Worm (Caenorhabditis elegans) whole organism, mixed stage, embryonic: ENCODE results near the gene F36H12.3.
"Not testable (repeated sequence)": the region's sequence is repeated elsewhere in the genome, so short reads cannot be mapped to it uniquely, and the experiment has no call there.

Source experiments
- M03D4.4 ChIP-seq: sonication (generic microtip); optimal IDR thresholded peaks from 2 replicates; lab custom pipeline; 2017; ENCODE audit warnings: mild to moderate bottlenecking, missing genetic modification characterization, missing compliant biosample characterization
- bed-3 ChIP-seq: fragments of 200-800 bp; sonication (Bioruptor generic); optimal IDR thresholded peaks from 3 replicates; lab custom pipeline; 2018; ENCODE audit warnings: mild to moderate bottlenecking, missing genetic modification characterization, moderate library complexity, missing compliant biosample characterization
- blmp-1 ChIP-seq: fragments of 150-350 bp; optimal IDR thresholded peaks from 2 replicates; lab custom pipeline; 2014; ENCODE audit warnings: missing biosample characterization, missing genetic modification characterization
- ceh-39 ChIP-seq: fragments of 150-350 bp; optimal IDR thresholded peaks from 2 replicates; lab custom pipeline; 2014; ENCODE audit warnings: missing biosample characterization, missing genetic modification characterization
- ceh-43 ChIP-seq: fragments of 200-800 bp; sonication (Bioruptor generic); optimal IDR thresholded peaks from 2 replicates; lab custom pipeline; 2018; ENCODE audit warnings: mild to moderate bottlenecking, missing genetic modification characterization, moderate library complexity, missing compliant biosample characterization
- ceh-83 ChIP-seq: fragments of 200-800 bp; sonication (Bioruptor generic); optimal IDR thresholded peaks from 2 replicates; lab custom pipeline; 2018; ENCODE audit warnings: mild to moderate bottlenecking, missing genetic modification characterization, missing compliant biosample characterization
- ces-1 ChIP-seq: fragments of 150-350 bp; optimal IDR thresholded peaks from 2 replicates; lab custom pipeline; 2014; ENCODE audit warnings: missing biosample characterization, missing genetic modification reagents, missing genetic modification characterization
- cnd-1 ChIP-seq: fragments of 200-800 bp; sonication (Bioruptor generic); optimal IDR thresholded peaks from 2 replicates; lab custom pipeline; 2018; ENCODE audit warnings: mild to moderate bottlenecking, missing genetic modification characterization, missing compliant biosample characterization
- drap-1 ChIP-seq: fragments of 200-800 bp; sonication (Bioruptor generic); optimal IDR thresholded peaks from 3 replicates; lab custom pipeline; 2018; ENCODE audit warnings: mild to moderate bottlenecking, missing genetic modification characterization, missing compliant biosample characterization
- elt-1 ChIP-seq: sonication (generic microtip); optimal IDR thresholded peaks from 2 replicates; lab custom pipeline; 2017; ENCODE audit warnings: missing genetic modification characterization, mild to moderate bottlenecking, missing compliant biosample characterization, antibody characterized with exemption, moderate library complexity, borderline replicate concordance; ENCODE audit not compliant: insufficient read depth
- flh-1 ChIP-seq: fragments of 200-800 bp; sonication (Bioruptor generic); optimal IDR thresholded peaks from 2 replicates; lab custom pipeline; 2018; ENCODE audit warnings: mild to moderate bottlenecking, missing genetic modification characterization, moderate library complexity, missing compliant biosample characterization
- ham-2 ChIP-seq: fragments of 200-800 bp; sonication (Bioruptor generic); optimal IDR thresholded peaks from 2 replicates; lab custom pipeline; 2018; ENCODE audit warnings: mild to moderate bottlenecking, missing genetic modification characterization, missing compliant biosample characterization
- hlh-1 ChIP-seq: fragments of 150-350 bp; optimal IDR thresholded peaks from 2 replicates; lab custom pipeline; 2014; ENCODE audit warnings: missing biosample characterization, missing genetic modification reagents, missing genetic modification characterization
- lin-13 ChIP-seq: fragments of 150-350 bp; optimal IDR thresholded peaks from 2 replicates; lab custom pipeline; 2014; ENCODE audit warnings: missing biosample characterization, missing genetic modification characterization
- lin-32 ChIP-seq: fragments of 200-800 bp; sonication (Bioruptor generic); optimal IDR thresholded peaks from 2 replicates; lab custom pipeline; 2018; ENCODE audit warnings: mild to moderate bottlenecking, missing genetic modification characterization, missing compliant biosample characterization
- lsy-2 ChIP-seq: fragments of 150-350 bp; optimal IDR thresholded peaks from 2 replicates; lab custom pipeline; 2014; ENCODE audit warnings: missing biosample characterization, missing genetic modification characterization
- mab-5 ChIP-seq: fragments of 150-350 bp; optimal IDR thresholded peaks from 2 replicates; lab custom pipeline; 2014; ENCODE audit warnings: missing biosample characterization, missing genetic modification characterization
- mep-1 ChIP-seq: fragments of 150-350 bp; optimal IDR thresholded peaks from 2 replicates; lab custom pipeline; 2017; ENCODE audit warnings: missing biosample characterization, missing genetic modification reagents, missing genetic modification characterization, inconsistent platforms
- nhr-2 ChIP-seq: fragments of 150-350 bp; optimal IDR thresholded peaks from 2 replicates; lab custom pipeline; 2014; ENCODE audit warnings: missing biosample characterization, missing genetic modification characterization
- nhr-237 ChIP-seq: fragments of 150-350 bp; optimal IDR thresholded peaks from 2 replicates; lab custom pipeline; 2014; ENCODE audit warnings: missing biosample characterization, missing genetic modification characterization
- nhr-28 ChIP-seq: fragments of 150-350 bp; optimal IDR thresholded peaks from 2 replicates; lab custom pipeline; 2014; ENCODE audit warnings: missing biosample characterization, missing genetic modification characterization
- pha-4 ChIP-seq: fragments of 150-350 bp; optimal IDR thresholded peaks from 2 replicates; lab custom pipeline; 2018; ENCODE audit warnings: missing biosample characterization, missing genetic modification reagents, missing genetic modification characterization
- sem-2 ChIP-seq: fragments of 200-800 bp; sonication (Bioruptor generic); optimal IDR thresholded peaks from 2 replicates; lab custom pipeline; 2018; ENCODE audit warnings: mild to moderate bottlenecking, missing genetic modification characterization, missing compliant biosample characterization
- snpc-4 ChIP-seq: fragments of 150-350 bp; optimal IDR thresholded peaks from 2 replicates; lab custom pipeline; 2014; ENCODE audit warnings: missing biosample characterization, missing genetic modification characterization
- sptf-1 ChIP-seq: sonication (generic microtip); optimal IDR thresholded peaks from 2 replicates; lab custom pipeline; 2017; ENCODE audit warnings: mild to moderate bottlenecking, missing genetic modification characterization, moderate library complexity, missing compliant biosample characterization
- tbx-8 ChIP-seq: fragments of 200-800 bp; sonication (Bioruptor generic); optimal IDR thresholded peaks from 2 replicates; lab custom pipeline; 2018; ENCODE audit warnings: mild to moderate bottlenecking, missing genetic modification characterization, moderate library complexity, missing compliant biosample characterization
- unc-39 ChIP-seq: fragments of 150-350 bp; optimal IDR thresholded peaks from 2 replicates; lab custom pipeline; 2014; ENCODE audit warnings: missing biosample characterization, missing genetic modification characterization
- unc-62 ChIP-seq: fragments of 150-350 bp; optimal IDR thresholded peaks from 2 replicates; lab custom pipeline; 2014; ENCODE audit warnings: missing biosample characterization, missing genetic modification reagents, missing genetic modification characterization
- zip-8 ChIP-seq: fragments of 150-350 bp; optimal IDR thresholded peaks from 2 replicates; lab custom pipeline; 2014; ENCODE audit warnings: missing biosample characterization, missing genetic modification characterization

F36H12.3 gene

DNA sequence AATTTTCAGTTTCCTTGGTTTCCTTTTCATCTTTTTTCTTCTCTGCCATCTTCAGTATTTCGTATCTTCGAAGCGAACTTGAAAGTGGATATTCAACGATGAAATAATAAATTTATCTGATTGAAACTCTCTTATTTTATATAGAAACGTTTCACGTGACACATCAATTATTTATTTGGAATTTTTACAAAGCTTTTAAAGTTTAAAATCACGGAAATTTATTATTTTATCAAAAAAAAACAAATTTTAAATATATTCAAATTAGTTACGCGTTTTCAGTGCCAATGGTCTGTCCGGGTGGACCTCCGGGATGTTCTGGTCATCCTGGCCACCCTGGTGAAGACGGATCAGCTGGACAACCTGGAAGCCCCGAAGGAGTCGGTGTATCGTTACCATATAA is 30.4 kb downstream of the F36H12.3 start, which contains the start of gene ZK354.7:
ZK354.7 (minus strand) TSS at position 101 of the 400 bp plus-strand sequence.
- TF ChIP-seq ham-2 (GFP tag; lab: Kevin White, UChicago): no peak
- no peak for TF ChIP-seq sptf-1
- no peak for TF ChIP-seq ceh-83 (GFP tag; lab: Kevin White, UChicago)
- TF ChIP-seq ceh-39: no peak
- no peak for TF ChIP-seq ces-1
- no peak for TF ChIP-seq mep-1 (tag; lab: Kevin White, UChicago)
- TF ChIP-seq lin-32 (GFP tag; lab: Kevin White, UChicago): no peak
- TF ChIP-seq elt-1 (tag; lab: Kevin White, UChicago): no peak

DNA sequence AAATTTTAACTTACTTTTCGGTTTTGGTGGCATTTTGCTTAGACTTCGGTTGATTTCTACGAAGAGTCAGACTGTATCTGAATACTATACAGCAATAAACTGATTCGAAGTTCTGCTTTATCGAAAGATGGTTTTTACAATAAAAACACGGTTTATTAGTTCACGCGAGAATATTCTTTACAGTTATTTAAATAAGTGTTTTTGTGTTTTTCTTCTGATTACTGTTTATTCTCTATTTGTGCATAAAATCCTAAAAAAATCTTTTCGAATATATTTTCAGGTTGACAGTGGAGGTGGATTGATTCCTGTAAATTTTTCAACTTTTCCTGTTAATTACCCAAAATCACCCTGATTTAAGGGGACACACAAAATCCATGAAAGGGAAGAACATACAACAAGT is 33.4 kb downstream of the F36H12.3 start, which contains the start of gene ZK354.8:
ZK354.8 (minus strand) TSS at position 101 of the 400 bp plus-strand sequence.
- TF ChIP-seq unc-62 (GFP tag; lab: Kevin White, UChicago) (no peak), ceh-43 (no peak), flh-1 (GFP tag; lab: Kevin White, UChicago) (no peak), tbx-8 (no peak), nhr-2 (no peak), pha-4 (tag; lab: Kevin White, UChicago) (no peak), nhr-28 (tag; lab: Kevin White, UChicago) (no peak), cnd-1 (no peak)

DNA sequence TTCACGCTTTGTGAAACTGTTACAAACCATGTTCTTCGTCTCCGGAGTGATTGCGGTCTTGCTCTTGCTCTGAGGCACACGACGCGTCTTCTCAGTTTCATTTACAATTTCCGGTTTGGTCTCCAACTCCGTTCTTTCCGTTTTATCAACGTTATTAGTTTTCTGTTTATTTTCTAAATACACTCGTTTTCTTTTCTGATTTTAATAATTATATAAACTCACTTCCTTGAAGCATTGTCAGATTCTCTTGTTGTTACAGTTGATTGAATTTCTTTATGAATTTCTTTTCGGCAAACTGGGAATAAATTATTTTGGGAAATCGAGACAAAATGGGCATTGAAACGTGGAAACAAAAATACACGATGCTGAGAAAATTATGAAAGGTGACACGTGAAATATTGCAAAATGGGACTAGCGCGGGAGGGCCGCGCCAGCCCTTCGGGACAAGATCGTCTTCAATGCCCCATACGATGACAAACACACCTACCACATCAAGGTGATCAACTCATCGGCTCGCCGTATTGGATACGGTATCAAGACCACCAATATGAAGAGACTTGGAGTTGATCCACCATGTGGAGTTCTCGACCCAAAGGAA is 35.5 kb downstream of the F36H12.3 start, which contains the start of the genes ZK354.9 and msp-58:
ZK354.9 (minus strand) TSS at position 101 of the 598 bp plus-strand sequence.
msp-58 (plus strand) TSS at position 548 of the 598 bp plus-strand sequence.
- not testable (repeated sequence) for TF ChIP-seq lsy-2; pha-4 (tag; lab: Kevin White, UChicago); nhr-28 (tag; lab: Kevin White, UChicago)
- TF ChIP-seq, all 35 proteins: peak for 0; not testable (repeated sequence) for 35

DNA sequence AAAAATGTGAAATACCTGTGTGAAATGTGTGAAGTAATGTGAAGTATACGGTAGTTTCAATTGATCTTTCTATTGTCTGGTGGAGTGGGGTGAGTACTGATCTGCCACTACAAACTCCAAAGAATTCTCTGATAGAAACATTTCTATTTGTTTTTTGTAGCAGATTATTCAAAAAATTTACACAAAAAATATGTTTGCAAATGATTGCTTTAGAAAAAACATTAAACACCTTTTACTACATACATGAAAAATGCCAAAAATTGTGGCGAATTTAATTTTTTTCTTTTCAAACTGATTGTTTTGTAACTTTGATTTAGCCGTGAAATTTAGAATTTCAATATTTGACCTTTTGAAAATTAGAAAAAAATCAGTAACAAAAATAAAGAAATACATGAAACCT is 37.1 kb downstream of the F36H12.3 start, which contains the start of gene ZK354.3:
ZK354.3 (plus strand) TSS at position 301 of the 400 bp plus-strand sequence.
- TF ChIP-seq unc-39 (tag; lab: Kevin White, UChicago) (no peak), ceh-83 (GFP tag; lab: Kevin White, UChicago) (no peak), drap-1 (no peak), blmp-1 (no peak), zip-8 (tag; lab: Kevin White, UChicago) (no peak), bed-3 (GFP tag; lab: Kevin White, UChicago) (no peak), nhr-28 (tag; lab: Kevin White, UChicago) (no peak), cnd-1 (no peak), tbx-8 (no peak), lin-13 (tag; lab: Kevin White, UChicago) (no peak), snpc-4 (tag; lab: Kevin White, UChicago) (no peak), ceh-43 (no peak)

DNA sequence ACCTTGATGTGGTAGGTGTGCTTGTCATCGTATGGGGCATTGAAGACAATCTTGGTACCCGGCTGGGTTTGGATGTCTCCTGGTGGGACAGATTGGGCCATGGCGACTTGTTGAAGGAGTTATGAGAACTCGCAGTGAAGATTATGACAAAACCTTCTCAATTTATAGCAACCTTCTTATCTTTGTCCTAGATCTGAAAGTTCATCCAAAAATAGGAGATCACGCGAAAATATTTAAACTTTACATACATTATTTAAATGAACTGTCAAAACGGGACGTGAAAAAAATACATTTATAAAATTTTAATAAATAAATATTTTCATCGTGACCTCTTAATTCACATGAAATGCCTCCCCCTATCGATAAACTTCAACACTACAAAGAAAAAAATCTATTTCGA is 40.4 kb downstream of the F36H12.3 start, which contains the start of the genes msp-59 and ZK354.2:
msp-59 (minus strand) TSS at position 101 of the 400 bp plus-strand sequence.
ZK354.2 (plus strand) TSS at position 395 of the 400 bp plus-strand sequence.
- not testable (repeated sequence) for TF ChIP-seq drap-1; snpc-4 (tag; lab: Kevin White, UChicago); nhr-237 (tag; lab: Kevin White, UChicago)

DNA sequence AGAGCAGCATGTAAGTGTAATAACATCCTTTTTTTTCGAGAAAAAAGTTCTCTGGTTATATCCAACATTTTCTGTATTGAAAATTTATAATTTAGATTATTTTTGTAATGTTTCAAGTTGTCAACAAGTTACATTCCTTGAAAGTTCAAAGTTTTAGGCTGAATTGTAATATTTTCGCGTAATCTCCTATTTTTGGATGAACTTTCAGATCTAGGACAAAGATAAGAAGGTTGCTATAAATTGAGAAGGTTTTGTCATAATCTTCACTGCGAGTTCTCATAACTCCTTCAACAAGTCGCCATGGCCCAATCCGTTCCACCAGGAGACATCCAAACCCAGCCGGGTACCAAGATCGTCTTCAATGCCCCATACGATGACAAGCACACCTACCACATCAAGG is 43.6 kb downstream of the F36H12.3 start, which contains the start of gene msp-65:
msp-65 (plus strand) TSS at position 301 of the 400 bp plus-strand sequence.
- TF ChIP-seq sem-2 (GFP tag; lab: Kevin White, UChicago); nhr-237 (tag; lab: Kevin White, UChicago); cnd-1: not testable (repeated sequence)

DNA sequence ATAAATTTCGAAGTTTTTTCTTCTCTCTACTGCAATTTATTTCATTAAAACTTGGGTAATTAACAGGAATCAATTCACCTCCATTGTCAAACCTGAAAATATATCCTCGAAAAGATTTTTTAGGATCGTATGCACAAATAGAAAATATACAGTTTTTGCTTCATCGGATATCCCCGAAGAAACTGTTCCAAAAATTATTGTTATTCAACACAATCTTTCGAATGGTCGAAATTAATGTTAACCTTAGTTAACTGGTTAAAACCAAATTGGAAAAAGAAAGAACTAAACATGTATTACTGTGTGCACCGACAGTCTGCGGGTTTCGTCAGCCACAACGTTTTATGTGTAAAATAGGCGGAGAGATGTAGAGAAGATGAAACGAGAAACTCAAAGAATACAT is 44.5 kb downstream of the F36H12.3 start:
- no peak for TF ChIP-seq nhr-28 (tag; lab: Kevin White, UChicago)
- TF ChIP-seq ham-2 (GFP tag; lab: Kevin White, UChicago): no peak
- TF ChIP-seq M03D4.4: no peak
- TF ChIP-seq unc-62 (GFP tag; lab: Kevin White, UChicago): no peak
- no peak for TF ChIP-seq unc-39 (tag; lab: Kevin White, UChicago)
- TF ChIP-seq hlh-1 (tag; lab: Kevin White, UChicago): no peak
- no peak for TF ChIP-seq mab-5 (tag; lab: Kevin White, UChicago)
- TF ChIP-seq, all 35 proteins: peak for 0
